Worm (Caenorhabditis elegans) whole organism, L3 larva: ENCODE data around the gene Y49E10.25.

Experiments
- R02D3.7 ChIP-seq: fragments of 150-350 bp; optimal IDR thresholded peaks from 2 replicates; lab custom pipeline; 2014; ENCODE audit warnings: missing biosample characterization, missing genetic modification characterization
- ZK546.5 ChIP-seq: sonication (generic microtip); optimal IDR thresholded peaks from 2 replicates; lab custom pipeline; 2017; ENCODE audit warnings: missing biosample characterization, missing genetic modification characterization
- aly-2 ChIP-seq: fragments of 150-350 bp; optimal IDR thresholded peaks from 2 replicates; lab custom pipeline; 2014; ENCODE audit warnings: missing biosample characterization, missing genetic modification characterization
- ama-1 ChIP-seq: fragments of 150-350 bp; optimal IDR thresholded peaks from 2 replicates; lab custom pipeline; 2018
- ceh-82 ChIP-seq: fragments of 150-350 bp; optimal IDR thresholded peaks from 2 replicates; lab custom pipeline; 2014; ENCODE audit warnings: missing biosample characterization, missing genetic modification characterization
- ceh-9 ChIP-seq: sonication (generic microtip); optimal IDR thresholded peaks from 2 replicates; lab custom pipeline; 2018; ENCODE audit warnings: missing biosample characterization, missing genetic modification characterization
- egl-27 ChIP-seq: sonication (generic microtip); optimal IDR thresholded peaks from 4 replicates; lab custom pipeline; 2017; ENCODE audit warnings: missing biosample characterization, missing genetic modification reagents, missing genetic modification characterization
- elt-1 ChIP-seq: fragments of 150-350 bp; optimal IDR thresholded peaks from 2 replicates; lab custom pipeline; 2014; ENCODE audit warnings: missing biosample characterization, missing genetic modification characterization
- elt-3 ChIP-seq, 3 experiments: fragments of 150-350 bp in 1 of 3; sonication (generic microtip) in 2 of 3; optimal IDR thresholded peaks; 2 replicates in 2 of 3; 4 replicates in 1 of 3; lab custom pipeline; 2014 to 2017; ENCODE audit warnings: missing biosample characterization in 3 of 3, missing genetic modification characterization in 3 of 3
- eor-1 ChIP-seq, 2 experiments: fragments of 150-350 bp; optimal IDR thresholded peaks; 2 replicates each; lab custom pipeline; 2014 to 2018; ENCODE audit warnings: missing biosample characterization in 2 of 2, missing genetic modification characterization in 2 of 2
- fkh-2 ChIP-seq: fragments of 150-350 bp; optimal IDR thresholded peaks from 2 replicates; lab custom pipeline; 2014; ENCODE audit warnings: missing biosample characterization, missing genetic modification reagents, missing genetic modification characterization
- fos-1 ChIP-seq: fragments of 150-350 bp; optimal IDR thresholded peaks from 2 replicates; lab custom pipeline; 2014; ENCODE audit warnings: missing biosample characterization, missing genetic modification characterization
- hmg-11 ChIP-seq: sonication (generic microtip); optimal IDR thresholded peaks from 2 replicates; lab custom pipeline; 2016; ENCODE audit warnings: missing genetic modification characterization, missing compliant biosample characterization
- jun-1 ChIP-seq: fragments of 150-350 bp; optimal IDR thresholded peaks from 2 replicates; lab custom pipeline; 2014; ENCODE audit warnings: missing biosample characterization, missing genetic modification reagents, missing genetic modification characterization
- lin-39 ChIP-seq: fragments of 150-350 bp; optimal IDR thresholded peaks from 2 replicates; lab custom pipeline; 2018; ENCODE audit warnings: missing biosample characterization, missing genetic modification reagents, missing genetic modification characterization
- lsy-12 ChIP-seq: sonication (generic microtip); optimal IDR thresholded peaks from 2 replicates; lab custom pipeline; 2016; ENCODE audit warnings: mild to moderate bottlenecking, missing genetic modification characterization, missing compliant biosample characterization
- mdl-1 ChIP-seq: fragments of 150-350 bp; optimal IDR thresholded peaks from 2 replicates; lab custom pipeline; 2014; ENCODE audit warnings: missing biosample characterization, missing genetic modification characterization
- mml-1 ChIP-seq: fragments of 150-350 bp; sonication (generic microtip); optimal IDR thresholded peaks from 3 replicates; lab custom pipeline; 2014; ENCODE audit warnings: missing biosample characterization, missing genetic modification characterization
- nfya-1 ChIP-seq: sonication (generic microtip); optimal IDR thresholded peaks from 2 replicates; lab custom pipeline; 2017; ENCODE audit warnings: missing genetic modification characterization, mild to moderate bottlenecking, missing compliant biosample characterization, antibody characterized with exemption, moderate library complexity; ENCODE audit not compliant: insufficient read depth
- nhr-11 ChIP-seq: fragments of 150-350 bp; optimal IDR thresholded peaks from 2 replicates; lab custom pipeline; 2014; ENCODE audit warnings: missing biosample characterization, missing genetic modification characterization
- nhr-12 ChIP-seq: fragments of 150-350 bp; optimal IDR thresholded peaks from 2 replicates; lab custom pipeline; 2014; ENCODE audit warnings: missing biosample characterization, missing genetic modification characterization
- nhr-23 ChIP-seq: fragments of 150-350 bp; optimal IDR thresholded peaks from 2 replicates; lab custom pipeline; 2014; ENCODE audit warnings: missing biosample characterization, missing genetic modification reagents, missing genetic modification characterization
- nhr-237 ChIP-seq: fragments of 150-350 bp; optimal IDR thresholded peaks from 2 replicates; lab custom pipeline; 2014; ENCODE audit warnings: missing biosample characterization, missing genetic modification characterization
- nhr-25 ChIP-seq: sonication (generic microtip); optimal IDR thresholded peaks from 2 replicates; lab custom pipeline; 2017; ENCODE audit warnings: missing biosample characterization, missing genetic modification characterization
- nhr-28 ChIP-seq: fragments of 150-350 bp; optimal IDR thresholded peaks from 2 replicates; lab custom pipeline; 2014; ENCODE audit warnings: missing biosample characterization, missing genetic modification characterization
- nhr-67 ChIP-seq: fragments of 150-350 bp; optimal IDR thresholded peaks from 2 replicates; lab custom pipeline; 2014; ENCODE audit warnings: missing biosample characterization, missing genetic modification characterization
- nhr-76 ChIP-seq: fragments of 150-350 bp; sonication (generic microtip); optimal IDR thresholded peaks from 5 replicates; lab custom pipeline; 2014; ENCODE audit warnings: missing biosample characterization, missing genetic modification characterization
- nhr-77 ChIP-seq: fragments of 150-350 bp; optimal IDR thresholded peaks from 2 replicates; lab custom pipeline; 2014; ENCODE audit warnings: missing biosample characterization, missing genetic modification characterization
- pha-4 ChIP-seq: fragments of 150-350 bp; optimal IDR thresholded peaks from 2 replicates; lab custom pipeline; 2014; ENCODE audit warnings: missing biosample characterization, missing genetic modification reagents, missing genetic modification characterization
- pqm-1 ChIP-seq: fragments of 150-350 bp; optimal IDR thresholded peaks from 2 replicates; lab custom pipeline; 2017; ENCODE audit warnings: missing biosample characterization, missing genetic modification characterization, inconsistent platforms
- skn-1 ChIP-seq: fragments of 150-350 bp; optimal IDR thresholded peaks from 2 replicates; lab custom pipeline; 2014; ENCODE audit warnings: missing biosample characterization, missing genetic modification characterization
- tbx-2 ChIP-seq: sonication (generic microtip); optimal IDR thresholded peaks from 2 replicates; lab custom pipeline; 2016; ENCODE audit warnings: mild to moderate bottlenecking, missing genetic modification characterization, missing compliant biosample characterization
- unc-39 ChIP-seq: sonication (generic microtip); optimal IDR thresholded peaks from 4 replicates; lab custom pipeline; 2017; ENCODE audit warnings: missing biosample characterization, missing genetic modification characterization
- unc-62 ChIP-seq: fragments of 150-350 bp; sonication (generic microtip); optimal IDR thresholded peaks from 4 replicates; lab custom pipeline; 2014; ENCODE audit warnings: missing biosample characterization, missing genetic modification reagents, missing genetic modification characterization
- zag-1 ChIP-seq: fragments of 150-350 bp; optimal IDR thresholded peaks from 2 replicates; lab custom pipeline; 2014; ENCODE audit warnings: missing biosample characterization, missing genetic modification characterization
- ztf-4 ChIP-seq: fragments of 150-350 bp; optimal IDR thresholded peaks from 2 replicates; lab custom pipeline; 2014; ENCODE audit warnings: missing biosample characterization, missing genetic modification characterization

Gene Y49E10.25

ce11 chrIII:12470589-12470988, 21.3 kb downstream of the Y49E10.25 start:
- TF ChIP-seq lsy-12: no peak
- TF ChIP-seq nhr-76: no peak
- TF ChIP-seq mdl-1 (tag; lab: Kevin White, UChicago): no peak
- TF ChIP-seq nhr-23: no peak
- TF ChIP-seq hmg-11 (tag; lab: Kevin White, UChicago): no peak
- TF ChIP-seq lin-39: no peak
- TF ChIP-seq unc-62: no peak
- no peak for TF ChIP-seq elt-3 (tag; optimal IDR thresholded peaks at IDR 0.05; lab: Kevin White, UChicago)
- TF ChIP-seq ceh-82: no peak
- no peak for TF ChIP-seq ZK546.5 (tag; lab: Kevin White, UChicago)
- no peak for TF ChIP-seq zag-1
- TF ChIP-seq pqm-1 (tag; lab: Kevin White, UChicago): no peak
- no peak for TF ChIP-seq mml-1 (tag; lab: Kevin White, UChicago)
- TF ChIP-seq ama-1 (lab: Kevin White, UChicago): no peak
- TF ChIP-seq eor-1 (tag; optimal IDR thresholded peaks at IDR 0.05; lab: Kevin White, UChicago): no peak

DNA sequence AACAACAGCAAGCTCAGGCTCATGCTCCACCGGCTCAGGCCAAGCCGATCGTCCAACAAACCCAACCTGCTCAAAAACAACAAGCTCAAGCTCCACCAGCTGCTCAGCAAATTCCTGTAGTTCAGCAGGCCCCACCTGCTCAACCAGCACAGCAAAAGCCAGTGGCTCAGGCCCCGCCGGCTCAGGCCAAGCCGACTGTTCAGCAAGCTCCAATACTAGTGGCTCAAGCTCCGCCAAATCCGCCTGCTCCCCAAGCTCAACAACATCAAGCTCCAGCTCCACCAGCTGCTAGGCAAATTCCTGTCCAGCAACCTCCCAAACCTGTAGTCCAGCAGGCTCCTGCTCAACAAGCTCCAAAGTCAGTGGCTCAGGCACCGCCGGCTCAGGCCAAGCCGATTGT, 22.1 kb downstream of the Y49E10.25 start:
- TF ChIP-seq R02D3.7 (tag; lab: Kevin White, UChicago) (no peak), nhr-11 (no peak), skn-1 (tag; lab: Kevin White, UChicago) (no peak), pqm-1 (tag; lab: Kevin White, UChicago) (no peak), fkh-2 (tag; lab: Kevin White, UChicago) (no peak), nhr-67 (tag; lab: Kevin White, UChicago) (no peak), mml-1 (tag; lab: Kevin White, UChicago) (no peak), nhr-28 (tag; lab: Kevin White, UChicago) (no peak), nfya-1 (tag; lab: Kevin White, UChicago) (no peak), pha-4 (tag; lab: Kevin White, UChicago) (no peak), nhr-25 (tag; lab: Kevin White, UChicago) (no peak), aly-2 (tag; lab: Kevin White, UChicago) (no peak), ceh-9 (no peak), ZK546.5 (tag; lab: Kevin White, UChicago) (no peak), ama-1 (lab: Kevin White, UChicago) (no peak), eor-1 (tag; optimal IDR thresholded peaks at IDR 0.05; lab: Kevin White, UChicago) (no peak), fos-1 (tag; lab: Kevin White, UChicago) (no peak), ztf-4 (no peak), elt-3 (tag; optimal IDR thresholded peaks at IDR 0.05; lab: Kevin White, UChicago) (no peak)

- TF ChIP-seq pha-4 (tag; lab: Kevin White, UChicago) (no peak), elt-1 (tag; lab: Kevin White, UChicago) (no peak), nhr-77 (tag; lab: Kevin White, UChicago) (no peak), eor-1 (tag; optimal IDR thresholded peaks at IDR 0.05; lab: Kevin White, UChicago) (no peak), egl-27 (tag; lab: Kevin White, UChicago) (no peak), ceh-82 (no peak), lin-39 (no peak), R02D3.7 (tag; lab: Kevin White, UChicago) (no peak), unc-39 (no peak), nhr-23 (no peak), fos-1 (tag; lab: Kevin White, UChicago) (no peak), jun-1 (tag; lab: Kevin White, UChicago) (no peak), tbx-2 (tag; lab: Kevin White, UChicago) (no peak), nhr-67 (tag; lab: Kevin White, UChicago) (no peak), ama-1 (lab: Kevin White, UChicago) (no peak), mml-1 (tag; lab: Kevin White, UChicago) (no peak), nhr-237 (no peak), nfya-1 (tag; lab: Kevin White, UChicago) (no peak), fkh-2 (tag; lab: Kevin White, UChicago) (no peak), nhr-12 (tag; lab: Kevin White, UChicago) (no peak)
Observed at ce11 chrIII:12468869-12469268, 23.0 kb downstream of the Y49E10.25 start, which contains the start of gene Y49E10.29. Y49E10.29 (plus strand) TSS chrIII:12469169.

- TF ChIP-seq jun-1 (tag; lab: Kevin White, UChicago) (no peak), hmg-11 (tag; lab: Kevin White, UChicago) (no peak), ZK546.5 (tag; lab: Kevin White, UChicago) (no peak)
Observed at ce11 chrIII:12466310-12466709, 25.6 kb downstream of the Y49E10.25 start, which contains the start of gene pstk-1. pstk-1 (plus strand) TSS chrIII:12466610.
